Worm (Caenorhabditis elegans): ENCODE results near the gene iffb-1.

iffb-1 gene

DNA sequence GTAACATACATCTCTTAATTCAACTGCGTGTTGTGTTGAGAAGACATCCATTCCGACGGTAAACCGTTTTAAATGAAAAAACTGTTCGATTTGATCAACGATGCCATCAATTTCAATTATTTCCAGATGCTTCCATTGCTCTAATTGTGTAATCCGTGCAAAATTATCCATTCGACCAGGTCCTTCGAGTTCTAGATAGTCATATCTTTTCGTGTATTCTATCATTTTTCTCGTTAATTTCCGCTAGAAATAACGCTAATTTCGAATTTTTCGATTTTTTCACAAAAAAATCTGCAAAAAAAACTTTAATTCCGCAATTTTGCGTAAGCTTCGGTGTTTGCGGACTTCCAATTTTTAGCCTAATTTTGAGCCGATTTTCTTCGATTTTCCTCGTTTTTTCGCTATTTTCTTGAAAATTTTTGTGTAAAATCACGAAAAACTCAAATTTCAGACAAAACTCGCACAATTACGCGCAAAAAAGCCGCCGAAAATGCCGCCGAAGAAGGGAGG, at the start of gene iffb-1, which contains the start of gene fbxa-66:
Gene iffb-1, plus strand, starts transcription at position 452 of the 510 bp plus-strand sequence.
Gene fbxa-66, minus strand, starts transcription at position 51 of the 510 bp plus-strand sequence.
- no peak for TF ChIP-seq T22C8.4 (GFP tag; IDR thresholded peaks at IDR 0.05)
- no peak for TF ChIP-seq flt-1 (GFP tag; IDR thresholded peaks at IDR 0.05)
- no peak for TF ChIP-seq ztf-23 (GFP tag; IDR thresholded peaks at IDR 0.05)
- no peak for TF ChIP-seq ref-1 (GFP tag; conservative IDR thresholded peaks at IDR 0.05)
- TF ChIP-seq cog-1 (tag; optimal IDR thresholded peaks at IDR 0.05): no peak
- no peak for TF ChIP-seq klf-2 (GFP tag; conservative IDR thresholded peaks at IDR 0.05)
- TF ChIP-seq med-1 (GFP tag; optimal IDR thresholded peaks at IDR 0.05; ENCODE audit: insufficient read depth): no peak
- no peak for TF ChIP-seq ztf-29 (GFP tag; IDR thresholded peaks at IDR 0.05)
- TF ChIP-seq tab-1 (GFP tag; IDR thresholded peaks at IDR 0.05): no peak

DNA sequence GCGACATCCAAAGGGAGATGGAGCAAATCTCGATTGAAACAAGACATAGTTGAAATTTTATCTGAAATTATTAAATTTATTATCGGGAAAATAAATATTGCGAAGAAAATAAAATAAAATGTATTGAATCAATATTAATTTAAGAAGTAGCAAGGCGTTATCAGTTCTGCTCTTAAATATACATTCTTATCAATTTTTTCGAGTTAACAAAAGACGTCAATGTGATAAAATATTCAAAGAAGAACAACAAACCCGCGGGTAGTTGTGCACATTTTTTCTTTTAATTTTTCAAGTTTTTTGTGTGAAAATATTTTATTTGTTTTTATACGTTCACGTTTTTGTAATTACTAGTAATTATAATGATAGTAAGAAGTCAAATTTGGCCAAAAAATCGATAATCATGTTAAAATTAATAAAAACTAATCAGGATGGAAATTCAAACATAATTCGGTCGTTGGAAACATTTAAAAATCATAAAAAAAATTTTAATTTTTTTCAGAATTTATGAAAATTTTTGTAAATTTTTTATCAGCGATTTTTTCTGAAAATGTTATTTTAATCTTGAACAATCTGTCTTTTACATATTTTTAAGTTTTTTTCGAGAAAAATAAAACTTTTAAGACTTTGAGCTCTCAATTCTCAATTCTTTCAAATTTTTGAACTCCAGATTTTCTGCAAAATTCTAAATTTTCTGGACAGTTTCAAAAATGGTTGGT, 48.1 kb upstream of the iffb-1 start, which contains the start of gene fbxa-9:
Gene fbxa-9, plus strand, starts transcription at position 666 of the 716 bp plus-strand sequence.
- TF ChIP-seq ztf-23 (GFP tag; IDR thresholded peaks at IDR 0.05): no peak
- TF ChIP-seq cog-1 (tag; optimal IDR thresholded peaks at IDR 0.05): no peak
- no peak for TF ChIP-seq med-1 (GFP tag; optimal IDR thresholded peaks at IDR 0.05; ENCODE audit: insufficient read depth)
- TF ChIP-seq T22C8.4 (GFP tag; IDR thresholded peaks at IDR 0.05): no peak
- TF ChIP-seq flt-1 (GFP tag; IDR thresholded peaks at IDR 0.05): no peak
- no peak for TF ChIP-seq klf-2 (GFP tag; conservative IDR thresholded peaks at IDR 0.05)
- no peak for TF ChIP-seq ztf-29 (GFP tag; IDR thresholded peaks at IDR 0.05)
- TF ChIP-seq tab-1 (GFP tag; IDR thresholded peaks at IDR 0.05): no peak
- no peak for TF ChIP-seq ref-1 (GFP tag; conservative IDR thresholded peaks at IDR 0.05)

DNA sequence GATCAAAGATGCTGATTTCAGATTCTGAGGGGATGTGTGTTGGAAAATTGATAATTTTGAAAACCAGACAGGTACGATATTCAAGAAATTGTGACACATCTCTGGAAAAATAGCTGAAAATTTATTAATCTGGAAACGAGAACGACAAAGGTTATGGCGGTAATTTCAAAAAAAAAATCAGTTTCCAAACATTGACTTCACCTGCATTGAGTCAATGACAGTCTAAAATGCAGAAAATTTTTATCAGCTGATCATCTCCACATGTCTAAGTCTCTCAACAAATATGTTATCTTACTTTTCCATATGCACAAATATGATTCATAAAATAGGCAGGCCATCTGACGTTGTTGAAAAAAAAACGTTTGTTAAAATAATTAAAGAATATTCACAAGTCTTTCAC, 42.2 kb upstream of the iffb-1 start, which contains the start of gene fbxa-48:
Gene fbxa-48, minus strand, starts transcription at position 101 of the 400 bp plus-strand sequence.
- TF ChIP-seq cog-1 (tag; optimal IDR thresholded peaks at IDR 0.05) (no peak), klf-2 (GFP tag; conservative IDR thresholded peaks at IDR 0.05) (no peak), flt-1 (GFP tag; IDR thresholded peaks at IDR 0.05) (no peak), ref-1 (GFP tag; conservative IDR thresholded peaks at IDR 0.05) (no peak), tab-1 (GFP tag; IDR thresholded peaks at IDR 0.05) (no peak), ztf-23 (GFP tag; IDR thresholded peaks at IDR 0.05) (no peak), T22C8.4 (GFP tag; IDR thresholded peaks at IDR 0.05) (no peak), ztf-29 (GFP tag; IDR thresholded peaks at IDR 0.05) (no peak), med-1 (GFP tag; optimal IDR thresholded peaks at IDR 0.05; ENCODE audit: insufficient read depth) (no peak)

DNA sequence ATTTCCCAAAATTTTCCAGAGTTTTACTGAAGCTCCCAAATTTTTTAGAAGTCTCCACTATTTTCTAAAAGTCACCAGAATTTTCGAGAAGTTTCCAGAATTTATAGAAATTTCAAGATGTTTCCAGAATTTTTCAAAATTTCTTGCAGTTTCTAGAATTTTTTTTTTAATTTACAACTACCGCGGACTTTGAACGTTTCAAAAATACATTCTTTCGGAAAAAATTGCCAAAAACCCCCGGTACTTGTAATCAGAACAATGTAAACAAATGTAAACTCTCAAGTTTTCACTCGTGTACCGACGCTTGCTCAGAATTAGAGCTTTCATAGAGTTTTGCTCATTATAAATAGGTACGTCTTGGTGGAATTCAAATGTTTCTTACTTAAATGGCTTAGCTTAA, 41.5 kb upstream of the iffb-1 start, which contains the start of gene fbxa-39:
Gene fbxa-39, plus strand, starts transcription at position 301 of the 400 bp plus-strand sequence.
- TF ChIP-seq med-1 (GFP tag; optimal IDR thresholded peaks at IDR 0.05; ENCODE audit: insufficient read depth): no peak

DNA sequence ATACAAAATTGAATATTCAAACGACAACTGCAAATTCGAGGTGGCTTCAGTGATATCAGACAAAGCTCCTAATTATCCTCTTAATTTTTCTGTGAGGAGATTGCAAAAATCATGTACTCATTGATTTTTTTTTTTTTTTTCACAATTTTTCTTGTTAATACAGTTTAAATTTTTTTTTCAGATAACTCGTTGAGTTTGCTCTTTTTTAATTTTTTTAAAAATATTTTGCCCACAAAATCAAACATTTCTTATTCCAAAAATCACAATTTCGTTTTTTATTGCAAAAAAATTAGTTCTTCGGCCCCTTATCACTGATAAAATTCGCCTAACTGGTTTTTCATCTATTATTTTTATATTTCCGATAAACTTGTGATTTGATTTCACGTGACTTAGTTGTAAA, 37.4 kb upstream of the iffb-1 start, which contains the start of gene Y54F10BM.21:
Gene Y54F10BM.21, plus strand, starts transcription at position 301 of the 400 bp plus-strand sequence.
- no peak for TF ChIP-seq T22C8.4 (GFP tag; IDR thresholded peaks at IDR 0.05)
- no peak for TF ChIP-seq ztf-23 (GFP tag; IDR thresholded peaks at IDR 0.05)
- no peak for TF ChIP-seq ref-1 (GFP tag; conservative IDR thresholded peaks at IDR 0.05)
- no peak for TF ChIP-seq tab-1 (GFP tag; IDR thresholded peaks at IDR 0.05)

DNA sequence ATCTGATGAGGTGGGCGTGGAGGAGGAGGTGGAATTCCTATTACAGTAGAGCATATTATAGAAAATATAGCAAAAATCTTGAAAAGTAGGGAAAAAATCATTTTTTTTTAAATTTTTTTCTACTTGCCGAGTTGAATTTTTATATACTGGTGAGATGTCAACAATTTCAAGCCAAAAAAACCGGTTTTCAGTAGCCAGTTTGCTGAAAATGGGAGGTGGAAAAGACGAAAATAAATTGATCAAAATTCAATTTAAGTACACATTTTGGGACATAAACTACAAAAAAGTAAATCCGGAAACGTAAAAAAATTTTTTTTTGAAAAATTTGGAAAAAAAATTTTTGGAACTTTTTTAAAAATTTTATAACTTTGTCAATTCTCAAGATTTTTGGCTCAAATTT, 34.8 kb upstream of the iffb-1 start, which contains the start of gene Y54F10BM.23:
Gene Y54F10BM.23, minus strand, starts transcription at position 101 of the 400 bp plus-strand sequence.
- TF ChIP-seq flt-1 (GFP tag; IDR thresholded peaks at IDR 0.05): no peak
- no peak for TF ChIP-seq med-1 (GFP tag; optimal IDR thresholded peaks at IDR 0.05; ENCODE audit: insufficient read depth)
- TF ChIP-seq cog-1 (tag; optimal IDR thresholded peaks at IDR 0.05): no peak
- no peak for TF ChIP-seq tab-1 (GFP tag; IDR thresholded peaks at IDR 0.05)
- no peak for TF ChIP-seq klf-2 (GFP tag; conservative IDR thresholded peaks at IDR 0.05)
- no peak for TF ChIP-seq ztf-23 (GFP tag; IDR thresholded peaks at IDR 0.05)
- no peak for TF ChIP-seq T22C8.4 (GFP tag; IDR thresholded peaks at IDR 0.05)
- TF ChIP-seq ref-1 (GFP tag; conservative IDR thresholded peaks at IDR 0.05): no peak
- no peak for TF ChIP-seq ztf-29 (GFP tag; IDR thresholded peaks at IDR 0.05)

DNA sequence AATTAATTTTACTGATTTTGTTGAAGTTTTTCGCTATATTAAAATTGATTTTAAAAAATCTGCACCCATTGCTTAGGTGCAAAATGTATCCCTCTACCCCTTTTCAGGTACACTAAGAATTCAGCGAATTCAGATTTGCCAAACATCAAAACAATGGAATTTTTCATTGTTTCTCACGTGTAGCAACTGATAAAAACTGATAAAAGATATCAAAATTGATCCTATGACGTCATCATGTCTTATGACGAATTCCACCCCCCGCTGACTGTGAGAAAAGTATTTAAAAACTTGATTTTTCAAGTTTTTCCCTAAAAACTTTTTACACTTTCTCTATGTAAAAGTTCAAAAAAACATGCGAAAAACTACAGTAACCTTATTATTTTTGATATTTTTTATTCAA, 33.7 kb upstream of the iffb-1 start, which contains the start of gene Y54F10BM.22:
Gene Y54F10BM.22, plus strand, starts transcription at position 331 of the 400 bp plus-strand sequence.
- TF ChIP-seq cog-1 (tag; optimal IDR thresholded peaks at IDR 0.05) (no peak), klf-2 (GFP tag; conservative IDR thresholded peaks at IDR 0.05) (no peak), med-1 (GFP tag; optimal IDR thresholded peaks at IDR 0.05; ENCODE audit: insufficient read depth) (no peak), ztf-23 (GFP tag; IDR thresholded peaks at IDR 0.05) (no peak), flt-1 (GFP tag; IDR thresholded peaks at IDR 0.05) (no peak), ref-1 (GFP tag; conservative IDR thresholded peaks at IDR 0.05) (no peak), tab-1 (GFP tag; IDR thresholded peaks at IDR 0.05) (no peak), ztf-29 (GFP tag; IDR thresholded peaks at IDR 0.05) (no peak)

DNA sequence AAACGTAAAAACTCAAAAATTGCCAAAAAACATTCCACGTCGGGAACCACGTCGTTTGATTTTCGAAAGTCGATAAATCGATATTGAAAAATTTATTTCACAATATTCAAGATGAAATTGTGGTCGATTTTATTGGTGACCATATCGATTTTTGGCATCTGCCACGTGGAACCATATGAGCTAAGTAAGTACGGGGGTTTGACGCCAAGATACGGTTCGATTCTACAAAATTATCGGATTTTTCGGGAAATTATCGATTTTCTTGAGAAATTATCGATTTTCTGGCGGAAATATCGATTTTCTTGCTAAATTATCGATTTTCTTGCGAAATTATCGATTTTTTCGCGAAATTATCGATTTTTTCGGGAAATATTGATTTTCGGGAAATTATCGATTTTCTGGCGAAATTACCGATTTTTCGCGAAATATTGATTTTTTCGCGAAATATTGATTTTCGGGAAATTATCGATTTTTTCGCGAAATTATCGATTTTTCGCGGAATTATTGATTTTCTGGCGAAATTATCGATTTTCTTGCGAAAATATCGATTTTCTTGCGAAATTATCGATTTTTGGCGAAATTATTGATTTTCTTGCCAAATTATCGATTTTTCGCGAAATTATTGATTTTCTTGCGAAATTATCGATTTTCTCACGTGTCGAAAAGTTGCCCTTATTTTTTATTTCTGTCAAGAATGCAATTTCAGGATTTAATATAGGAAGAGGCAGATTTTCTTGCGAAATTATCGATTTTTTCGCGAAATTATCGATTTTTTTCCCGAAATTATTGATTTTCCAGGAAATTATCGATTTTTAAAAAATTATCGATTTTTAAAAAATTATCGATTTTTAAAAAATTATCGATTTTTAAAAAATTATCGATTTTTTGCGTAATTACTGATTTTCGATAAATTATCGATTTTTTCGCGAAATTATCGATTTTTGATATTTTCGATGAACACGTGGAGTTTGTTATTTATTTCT, 32.0 kb upstream of the iffb-1 start, which contains the start of gene Y54F10BM.3:
Gene Y54F10BM.3, plus strand, starts transcription at position 51 of the 983 bp plus-strand sequence.
- TF ChIP-seq T22C8.4 (GFP tag; IDR thresholded peaks at IDR 0.05) (peak; percentile 98), klf-2 (GFP tag; conservative IDR thresholded peaks at IDR 0.05) (no peak)

DNA sequence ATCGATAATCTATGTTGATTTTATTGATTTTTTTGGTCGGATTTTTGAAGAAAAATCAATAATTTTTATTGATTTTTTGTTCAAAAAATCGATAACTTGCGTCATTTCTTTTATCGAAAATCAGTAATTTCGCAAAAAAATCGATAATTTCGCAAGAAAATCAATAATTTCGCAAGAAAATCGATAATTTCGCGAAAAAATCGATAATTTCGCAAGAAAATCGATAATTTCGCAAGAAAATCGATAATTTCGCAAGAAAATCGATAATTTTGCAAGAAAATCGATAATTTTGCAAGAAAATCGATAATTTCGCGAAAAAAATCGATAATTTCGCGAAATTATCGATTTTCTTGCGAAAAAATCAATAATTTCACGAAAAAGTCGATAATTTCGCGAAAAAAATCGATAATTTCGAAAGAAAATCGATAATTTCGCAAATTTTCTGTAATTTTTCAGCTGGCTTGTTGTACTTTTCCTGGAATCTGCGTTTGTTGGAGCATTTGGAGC, 30.8 kb upstream of the iffb-1 start:
- no peak for TF ChIP-seq ztf-29 (GFP tag; IDR thresholded peaks at IDR 0.05)
- no peak for TF ChIP-seq flt-1 (GFP tag; IDR thresholded peaks at IDR 0.05)
- TF ChIP-seq ref-1 (GFP tag; conservative IDR thresholded peaks at IDR 0.05): no peak
- peak; percentile 97 for TF ChIP-seq T22C8.4 (GFP tag; IDR thresholded peaks at IDR 0.05)
